Worm (Caenorhabditis elegans): Measurements from ENCODE around the gene BE0003N10.1.

- no peak for TF ChIP-seq nfya-1 (tag; optimal IDR thresholded peaks at IDR 0.05)
- TF ChIP-seq ceh-24 (tag; optimal IDR thresholded peaks at IDR 0.05): no peak
- no peak for TF ChIP-seq eyg-1 (tag; optimal IDR thresholded peaks at IDR 0.05)
- no peak for TF ChIP-seq unc-55 (GFP tag; optimal IDR thresholded peaks at IDR 0.05)
- no peak for TF ChIP-seq T23F11.4 (GFP tag; optimal IDR thresholded peaks at IDR 0.05)
- no peak for TF ChIP-seq pha-4 (tag; optimal IDR thresholded peaks at IDR 0.05)
- TF ChIP-seq ama-1 (optimal IDR thresholded peaks at IDR 0.05): no peak
- TF ChIP-seq dve-1 (tag; optimal IDR thresholded peaks at IDR 0.05): no peak
- TF ChIP-seq ceh-31 (tag; optimal IDR thresholded peaks at IDR 0.05): no peak
- TF ChIP-seq ztf-16 (tag; optimal IDR thresholded peaks at IDR 0.05): no peak
- TF ChIP-seq ceh-45 (GFP tag; IDR thresholded peaks at IDR 0.05): no peak
- TF ChIP-seq Y22D7AL.16 (tag; optimal IDR thresholded peaks at IDR 0.05): no peak
- TF ChIP-seq ets-4 (tag; optimal IDR thresholded peaks at IDR 0.05): no peak
Measured at ce11 chrIII:1009775-1010174, 27.5 kb upstream of the BE0003N10.1 start, which contains the start of gene clc-24.

Measured in whole organism, late embryonic.